Worm (Caenorhabditis elegans) whole organism, young adult: ENCODE results near the gene acr-2.

Source experiments
- B0019.2 ChIP-seq: fragments of 200-800 bp; sonication (Bioruptor generic); conservative IDR thresholded peaks from 2 replicates; pipeline ENCODE4 v1.3.6; 2022; ENCODE audit warnings: missing genetic modification reagents, missing genetic modification characterization, missing compliant biosample characterization
- B0261.1 ChIP-seq: sonication (generic microtip); optimal IDR thresholded peaks from 2 replicates; lab custom pipeline; 2016; ENCODE audit warnings: mild to moderate bottlenecking, missing genetic modification characterization, moderate library complexity, missing compliant biosample characterization
- B0336.3 ChIP-seq: fragments of 200-800 bp; sonication (Bioruptor generic); IDR thresholded peaks from 2 replicates; pipeline ENCODE4 v1.3.6; 2022; ENCODE audit warnings: missing genetic modification characterization, missing compliant biosample characterization
- C06A6.2 ChIP-seq: fragments of 200-800 bp; sonication (Bioruptor generic); conservative IDR thresholded peaks from 2 replicates; pipeline ENCODE4 v1.3.6; 2022; ENCODE audit warnings: missing genetic modification characterization, missing compliant biosample characterization
- C17E4.6 ChIP-seq: fragments of 200-800 bp; sonication (Bioruptor generic); IDR thresholded peaks from 2 replicates; pipeline ENCODE4 v1.3.6; 2022; ENCODE audit warnings: missing genetic modification reagents, missing genetic modification characterization, missing compliant biosample characterization
- F22D6.2 ChIP-seq: sonication (generic microtip); optimal IDR thresholded peaks from 2 replicates; lab custom pipeline; 2016; ENCODE audit warnings: mild to moderate bottlenecking, missing genetic modification characterization, missing compliant biosample characterization
- F23B12.7 ChIP-seq: sonication (generic microtip); optimal IDR thresholded peaks from 2 replicates; lab custom pipeline; 2017; ENCODE audit warnings: missing genetic modification characterization, mild to moderate bottlenecking, missing compliant biosample characterization, antibody characterized with exemption, moderate library complexity; ENCODE audit not compliant: insufficient read depth
- F57A8.1 ChIP-seq: fragments of 200-800 bp; sonication (Bioruptor generic); optimal IDR thresholded peaks from 2 replicates; lab custom pipeline; 2018; ENCODE audit warnings: mild to moderate bottlenecking, missing genetic modification characterization, moderate library complexity, missing compliant biosample characterization
- K11D2.4 ChIP-seq: fragments of 200-800 bp; sonication (Bioruptor generic); IDR thresholded peaks from 2 replicates; pipeline ENCODE4 v1.3.6; 2022; ENCODE audit warnings: missing genetic modification reagents, missing genetic modification characterization, missing compliant biosample characterization
- T26A5.8 ChIP-seq: sonication (generic microtip); optimal IDR thresholded peaks from 2 replicates; lab custom pipeline; 2016; ENCODE audit warnings: missing genetic modification characterization, missing compliant biosample characterization
- Y53G8AR.9 ChIP-seq: fragments of 200-800 bp; sonication (Bioruptor generic); conservative IDR thresholded peaks from 2 replicates; pipeline ENCODE4 v1.3.6; 2022; ENCODE audit warnings: missing genetic modification reagents, missing genetic modification characterization, missing compliant biosample characterization
- Y79H2A.3 ChIP-seq: fragments of 200-800 bp; sonication (Bioruptor generic); conservative IDR thresholded peaks from 2 replicates; pipeline ENCODE4 v1.3.6; 2022; ENCODE audit warnings: missing genetic modification reagents, missing genetic modification characterization, missing compliant biosample characterization
- attf-5 ChIP-seq: fragments of 200-800 bp; sonication (Bioruptor generic); optimal IDR thresholded peaks from 2 replicates; lab custom pipeline; 2018; ENCODE audit warnings: mild to moderate bottlenecking, missing genetic modification characterization, missing compliant biosample characterization
- bed-1 ChIP-seq: fragments of 200-800 bp; sonication (Bioruptor generic); IDR thresholded peaks from 2 replicates; pipeline ENCODE4 v1.3.6; 2022; ENCODE audit warnings: missing genetic modification reagents, missing genetic modification characterization, missing compliant biosample characterization
- cebp-2 ChIP-seq: fragments of 200-800 bp; sonication (Bioruptor generic); IDR thresholded peaks from 2 replicates; pipeline ENCODE4 v1.3.6; 2022; ENCODE audit warnings: missing genetic modification characterization, missing compliant biosample characterization
- ceh-27 ChIP-seq: fragments of 200-800 bp; sonication (Bioruptor generic); optimal IDR thresholded peaks from 2 replicates; lab custom pipeline; 2018; ENCODE audit warnings: mild to moderate bottlenecking, missing genetic modification characterization, moderate library complexity, missing compliant biosample characterization
- ceh-40 ChIP-seq: fragments of 200-800 bp; sonication (Bioruptor generic); IDR thresholded peaks from 2 replicates; pipeline ENCODE4 v1.3.6; 2022; ENCODE audit warnings: missing genetic modification characterization, missing compliant biosample characterization
- ceh-58 ChIP-seq: fragments of 200-800 bp; sonication (Bioruptor generic); IDR thresholded peaks from 2 replicates; pipeline ENCODE4 v1.3.6; 2022; ENCODE audit warnings: missing genetic modification characterization, missing compliant biosample characterization
- ceh-91 ChIP-seq: fragments of 200-800 bp; sonication (Bioruptor generic); IDR thresholded peaks from 2 replicates; pipeline ENCODE4 v1.3.6; 2022; ENCODE audit warnings: missing genetic modification reagents, missing genetic modification characterization, missing compliant biosample characterization
- die-1 ChIP-seq: sonication (generic microtip); optimal IDR thresholded peaks from 2 replicates; lab custom pipeline; 2016; ENCODE audit warnings: missing genotype, mild to moderate bottlenecking, missing genetic modification characterization, missing compliant biosample characterization
- efl-1 ChIP-seq: fragments of 150-350 bp; optimal IDR thresholded peaks from 2 replicates; lab custom pipeline; 2014; ENCODE audit warnings: missing biosample characterization, missing genetic modification reagents, missing genetic modification characterization
- egl-44 ChIP-seq: fragments of 200-800 bp; sonication (Bioruptor generic); IDR thresholded peaks from 2 replicates; pipeline ENCODE4 v1.3.6; 2022; ENCODE audit warnings: missing genetic modification reagents, missing genetic modification characterization, missing compliant biosample characterization
- ekl-4 ChIP-seq: fragments of 200-800 bp; sonication (Bioruptor generic); IDR thresholded peaks from 2 replicates; pipeline ENCODE4 v1.3.6; 2022; ENCODE audit warnings: missing genetic modification reagents, missing genetic modification characterization, missing compliant biosample characterization
- fkh-3 ChIP-seq: sonication (generic microtip); optimal IDR thresholded peaks from 2 replicates; lab custom pipeline; 2016; ENCODE audit warnings: mild to moderate bottlenecking, missing genetic modification characterization, missing compliant biosample characterization
- him-1 ChIP-seq: sonication (generic microtip); optimal IDR thresholded peaks from 2 replicates; lab custom pipeline; 2016; ENCODE audit warnings: missing genotype, missing genetic modification reagents, missing genetic modification characterization, missing compliant biosample characterization
- hlh-12 ChIP-seq: sonication (generic microtip); optimal IDR thresholded peaks from 2 replicates; lab custom pipeline; 2016; ENCODE audit warnings: missing genetic modification characterization, missing compliant biosample characterization
- hlh-26 ChIP-seq: fragments of 200-800 bp; sonication (Bioruptor generic); conservative IDR thresholded peaks from 2 replicates; pipeline ENCODE4 v1.3.6; 2022; ENCODE audit warnings: missing genetic modification reagents, missing genetic modification characterization, missing compliant biosample characterization
- hmg-20 ChIP-seq: fragments of 200-800 bp; sonication (Bioruptor generic); IDR thresholded peaks from 2 replicates; pipeline ENCODE4 v1.3.6; 2022; ENCODE audit warnings: missing genetic modification reagents, missing genetic modification characterization, missing compliant biosample characterization
- let-526 ChIP-seq: fragments of 200-800 bp; sonication (Bioruptor generic); IDR thresholded peaks from 2 replicates; pipeline ENCODE4 v1.3.6; 2022; ENCODE audit warnings: missing genetic modification reagents, missing genetic modification characterization, missing compliant biosample characterization
- lin-40 ChIP-seq: sonication (generic microtip); optimal IDR thresholded peaks from 2 replicates; lab custom pipeline; 2016; ENCODE audit warnings: missing genetic modification characterization, mild to moderate bottlenecking, missing compliant biosample characterization, missing genotype, missing genetic modification reagents
- madf-10 ChIP-seq: sonication (generic microtip); optimal IDR thresholded peaks from 2 replicates; lab custom pipeline; 2016; ENCODE audit warnings: mild to moderate bottlenecking, missing genetic modification characterization, missing compliant biosample characterization
- madf-3 ChIP-seq: fragments of 200-800 bp; sonication (Bioruptor generic); IDR thresholded peaks from 2 replicates; pipeline ENCODE4 v1.3.6; 2022; ENCODE audit warnings: missing genetic modification reagents, missing genetic modification characterization, missing compliant biosample characterization
- madf-6 ChIP-seq: fragments of 200-800 bp; sonication (Bioruptor generic); IDR thresholded peaks from 2 replicates; pipeline ENCODE4 v1.3.6; 2022; ENCODE audit warnings: missing genetic modification reagents, missing genetic modification characterization, missing compliant biosample characterization
- madf-8 ChIP-seq: fragments of 200-800 bp; sonication (Bioruptor generic); conservative IDR thresholded peaks from 2 replicates; pipeline ENCODE4 v1.3.6; 2022; ENCODE audit warnings: missing genetic modification reagents, missing genetic modification characterization, missing compliant biosample characterization
- mxl-1 ChIP-seq: sonication (generic microtip); optimal IDR thresholded peaks from 2 replicates; lab custom pipeline; 2016; ENCODE audit warnings: missing genetic modification characterization, missing compliant biosample characterization
- nfya-1 ChIP-seq: sonication (generic microtip); optimal IDR thresholded peaks from 2 replicates; lab custom pipeline; 2017; ENCODE audit warnings: antibody characterized with exemption, missing compliant biosample characterization, missing genetic modification characterization, borderline replicate concordance; ENCODE audit not compliant: insufficient read depth
- rec-8 ChIP-seq, 2 experiments: sonication (generic microtip); optimal IDR thresholded peaks; 2 replicates each; lab custom pipeline; 2016; ENCODE audit warnings: mild to moderate bottlenecking in 2 of 2, missing genetic modification characterization in 2 of 2, missing genetic modification reagents in 2 of 2, missing genotype in 2 of 2, missing biosample characterization in 1 of 2, missing compliant biosample characterization in 1 of 2, moderate library complexity in 1 of 2
- repo-1 ChIP-seq: sonication (generic microtip); optimal IDR thresholded peaks from 2 replicates; lab custom pipeline; 2017; ENCODE audit warnings: mild to moderate bottlenecking, missing genetic modification characterization, missing compliant biosample characterization
- rpc-1 ChIP-seq, 2 experiments: fragments of 150-350 bp in 1 of 2; sonication (generic microtip) in 1 of 2; optimal IDR thresholded peaks; 2 replicates each; lab custom pipeline; 2014 to 2018; ENCODE audit warnings: missing biosample characterization in 1 of 2, missing genetic modification characterization in 1 of 2, missing genetic modification reagents in 1 of 2, missing genotype in 1 of 2
- sea-2 ChIP-seq: fragments of 200-800 bp; sonication (Bioruptor generic); IDR thresholded peaks from 2 replicates; pipeline ENCODE4 v1.3.6; 2022; ENCODE audit warnings: missing genetic modification characterization, missing compliant biosample characterization
- snpc-1.1 ChIP-seq: sonication (generic microtip); optimal IDR thresholded peaks from 2 replicates; lab custom pipeline; 2017; ENCODE audit warnings: missing genetic modification characterization, mild to moderate bottlenecking, missing compliant biosample characterization, antibody characterized with exemption, moderate library complexity, missing genotype, missing genetic modification reagents; ENCODE audit not compliant: insufficient read depth
- snpc-3.4 ChIP-seq: sonication (generic microtip); optimal IDR thresholded peaks from 2 replicates; lab custom pipeline; 2017; ENCODE audit warnings: missing genetic modification characterization, mild to moderate bottlenecking, missing compliant biosample characterization, antibody characterized with exemption, moderate library complexity, missing genotype, missing genetic modification reagents
- sptf-2 ChIP-seq: fragments of 200-800 bp; sonication (Bioruptor generic); optimal IDR thresholded peaks from 2 replicates; lab custom pipeline; 2018; ENCODE audit warnings: mild to moderate bottlenecking, missing genetic modification characterization, missing compliant biosample characterization
- tlf-1 ChIP-seq: fragments of 200-800 bp; sonication (Bioruptor generic); optimal IDR thresholded peaks from 2 replicates; lab custom pipeline; 2018; ENCODE audit warnings: mild to moderate bottlenecking, missing genetic modification characterization, missing compliant biosample characterization
- unc-130 ChIP-seq: sonication (generic microtip); optimal IDR thresholded peaks from 2 replicates; lab custom pipeline; 2016; ENCODE audit warnings: missing genetic modification reagents, missing genetic modification characterization, missing compliant biosample characterization
- unc-62 ChIP-seq: fragments of 150-350 bp; optimal IDR thresholded peaks from 2 replicates; lab custom pipeline; 2014; ENCODE audit warnings: missing biosample characterization, missing genetic modification reagents, missing genetic modification characterization
- zim-3 ChIP-seq: sonication (generic microtip); optimal IDR thresholded peaks from 2 replicates; lab custom pipeline; 2017; ENCODE audit warnings: mild to moderate bottlenecking, missing genetic modification characterization, moderate library complexity, missing compliant biosample characterization
- ztf-28 ChIP-seq: fragments of 200-800 bp; sonication (Bioruptor generic); IDR thresholded peaks from 2 replicates; pipeline ENCODE4 v1.3.6; 2022; ENCODE audit warnings: missing genetic modification reagents, missing genetic modification characterization, missing compliant biosample characterization

The acr-2 gene

DNA sequence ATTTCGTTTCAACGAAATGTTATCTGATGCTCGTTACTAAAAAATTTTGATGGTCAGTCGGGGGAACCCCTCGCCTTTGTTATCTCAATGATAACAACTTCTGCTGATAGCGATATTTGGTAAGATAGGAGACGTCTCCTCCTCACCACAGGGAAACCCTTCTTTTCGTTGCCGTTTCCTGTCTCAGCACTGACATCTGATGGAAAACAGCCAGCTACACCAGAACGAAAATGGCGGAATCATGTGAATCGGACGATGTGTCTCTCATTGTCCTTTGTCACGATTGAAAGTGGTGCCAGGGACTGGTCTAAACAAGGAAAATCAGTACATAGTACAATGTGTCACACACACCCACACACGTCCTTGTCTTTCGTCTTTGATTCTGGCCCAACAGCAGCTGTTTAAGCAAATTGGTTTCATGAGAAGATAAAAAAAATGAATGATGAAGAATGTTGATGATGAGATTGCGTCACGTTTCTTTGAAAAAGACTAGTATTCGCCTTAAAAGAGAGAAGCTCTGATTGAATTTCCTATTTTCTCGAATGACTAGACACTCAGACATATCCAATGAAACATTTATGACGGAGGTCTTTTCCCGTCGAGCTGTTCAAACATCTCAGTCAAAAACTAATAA lies 34.1 kb downstream of the acr-2 start (continued):
- TF ChIP-seq fkh-3 (no peak), bed-1 (GFP tag; lab: Robert Waterston, UW) (no peak), sptf-2 (GFP tag; lab: Kevin White, UChicago) (no peak), snpc-3.4 (no peak), hmg-20 (GFP tag; lab: Robert Waterston, UW) (no peak), ceh-58 (GFP tag; lab: Robert Waterston, UW) (no peak), B0336.3 (0 out of 2 replicates have a peak, but pooled peaks have one; percentile 18), nfya-1 (tag; lab: Kevin White, UChicago) (no peak), B0261.1 (no peak), unc-62 (GFP tag; lab: Kevin White, UChicago) (no peak), ceh-27 (GFP tag; lab: Kevin White, UChicago) (peak; percentile 61), lin-40 (peak; percentile 63), him-1 (tag; lab: Kevin White, UChicago) (no peak), repo-1 (tag; lab: Kevin White, UChicago) (no peak), B0019.2 (GFP tag; lab: Robert Waterston, UW) (no peak), madf-3 (no peak), F22D6.2 (tag; lab: Kevin White, UChicago) (no peak), rec-8 (tag; optimal IDR thresholded peaks at IDR 0.05; lab: Kevin White, UChicago) (no peak), T26A5.8 (tag; lab: Kevin White, UChicago) (no peak), C06A6.2 (GFP tag; lab: Robert Waterston, UW) (0 out of 2 replicates have a peak, but pooled peaks have one; percentile 21), Y79H2A.3 (GFP tag; lab: Robert Waterston, UW) (no peak), ztf-28 (GFP tag; lab: Robert Waterston, UW) (no peak), die-1 (tag; lab: Kevin White, UChicago) (peak; percentile 44), C17E4.6 (GFP tag; lab: Robert Waterston, UW) (no peak), ekl-4 (GFP tag; lab: Robert Waterston, UW) (peak; percentile 24; the same call in 1 of the 2 replicates), egl-44 (GFP tag; lab: Robert Waterston, UW) (no peak), snpc-1.1 (tag; lab: Kevin White, UChicago) (no peak), mxl-1 (no peak), attf-5 (GFP tag; lab: Kevin White, UChicago) (peak; percentile 11), let-526 (GFP tag; lab: Robert Waterston, UW) (no peak), F57A8.1 (GFP tag; lab: Kevin White, UChicago) (no peak), ceh-91 (GFP tag; lab: Robert Waterston, UW) (no peak), zim-3 (tag; lab: Kevin White, UChicago) (no peak), F23B12.7 (no peak), cebp-2 (GFP tag; lab: Robert Waterston, UW) (no peak), rpc-1 (optimal IDR thresholded peaks at IDR 0.05; lab: Kevin White, UChicago) (no peak), rpc-1 (tag; optimal IDR thresholded peaks at IDR 0.05; lab: Kevin White, UChicago) (no peak), madf-6 (GFP tag; lab: Robert Waterston, UW) (no peak), hlh-12 (tag; lab: Kevin White, UChicago) (no peak), sea-2 (GFP tag; lab: Robert Waterston, UW) (no peak), unc-130 (GFP tag; lab: Kevin White, UChicago) (no peak), tlf-1 (GFP tag; lab: Kevin White, UChicago) (no peak), madf-10 (peak; percentile 23), Y53G8AR.9 (GFP tag; lab: Robert Waterston, UW) (no peak), efl-1 (GFP tag; lab: Kevin White, UChicago) (no peak), madf-8 (GFP tag; lab: Robert Waterston, UW) (no peak), K11D2.4 (no peak), hlh-26 (GFP tag; lab: Robert Waterston, UW) (no peak), ceh-40 (GFP tag; lab: Robert Waterston, UW) (no peak)
